Fruit fly (Drosophila melanogaster): ENCODE measurements around the gene CG10357.

CG10357 gene

dm6 chr3L:3624876-3625275 lies 9.7 kb downstream of the CG10357 start (continued):
- no peak for TF ChIP-seq cato (GFP tag; optimal IDR thresholded peaks at IDR 0.05; ENCODE audit: borderline replicate concordance)
- TF ChIP-seq Side (GFP tag; optimal IDR thresholded peaks at IDR 0.05), result no peak
- no peak for TF ChIP-seq CG3163 (GFP tag; optimal IDR thresholded peaks at IDR 0.05)
- no peak for TF ChIP-seq Oaz (GFP tag; IDR thresholded peaks at IDR 0.05)
- no peak for TF ChIP-seq CG9817 (tag; optimal IDR thresholded peaks at IDR 0.05)
- peak; percentile 13 for TF ChIP-seq scrt (GFP tag; optimal IDR thresholded peaks at IDR 0.05)
- 0 out of 3 replicates have a peak, but pooled peaks have one; percentile 38 for TF ChIP-seq CG2199 (GFP tag; IDR thresholded peaks at IDR 0.05)
- no peak for TF ChIP-seq maf-S (GFP tag; optimal IDR thresholded peaks at IDR 0.05)
- TF ChIP-seq nom (GFP tag; optimal IDR thresholded peaks at IDR 0.05), result peak; percentile 47
- TF ChIP-seq nerfin-2 (GFP tag; IDR thresholded peaks at IDR 0.05; ENCODE audit: partially characterized antibody), result no peak
- no peak for TF ChIP-seq CG9609 (GFP tag; optimal IDR thresholded peaks at IDR 0.05)
- no peak for TF ChIP-seq CG30403 (GFP tag; optimal IDR thresholded peaks at IDR 0.05)
- TF ChIP-seq toy (GFP tag; IDR thresholded peaks at IDR 0.05), result no peak
- no peak for TF ChIP-seq CG18764 (GFP tag; optimal IDR thresholded peaks at IDR 0.05)
- TF ChIP-seq oc (tag; optimal IDR thresholded peaks at IDR 0.05), result no peak
- no peak for TF ChIP-seq kni (GFP tag; optimal IDR thresholded peaks at IDR 0.05)
- no peak for TF ChIP-seq Xrp1 (GFP tag; IDR thresholded peaks at IDR 0.05)
- TF ChIP-seq CG15601 (tag; optimal IDR thresholded peaks at IDR 0.05), result no peak
- no peak for TF ChIP-seq Hsf (GFP tag; optimal IDR thresholded peaks at IDR 0.05)
- TF ChIP-seq Nf-YB (GFP tag; optimal IDR thresholded peaks at IDR 0.05), result peak; percentile 98
- no peak for TF ChIP-seq CG12744 (GFP tag; optimal IDR thresholded peaks at IDR 0.05)
- TF ChIP-seq dan (GFP tag; IDR thresholded peaks at IDR 0.05), result no peak
- TF ChIP-seq Antp (GFP tag; optimal IDR thresholded peaks at IDR 0.05), result no peak
- peak; percentile 66 for TF ChIP-seq Jarid2 (GFP tag; optimal IDR thresholded peaks at IDR 0.05)
- TF ChIP-seq CG3995 (GFP tag; optimal IDR thresholded peaks at IDR 0.05), result no peak
- no peak for TF ChIP-seq Dad (GFP tag; optimal IDR thresholded peaks at IDR 0.05)
- TF ChIP-seq HLH3B (GFP tag; IDR thresholded peaks at IDR 0.05), result no peak
- TF ChIP-seq Lpt (GFP tag; optimal IDR thresholded peaks at IDR 0.05), result no peak
- TF ChIP-seq CG4404 (GFP tag; IDR thresholded peaks at IDR 0.05), result no peak
- no peak for TF ChIP-seq CG7556 (GFP tag; optimal IDR thresholded peaks at IDR 0.05)
- no peak for TF ChIP-seq gfzf (GFP tag; optimal IDR thresholded peaks at IDR 0.05)
- 0 out of 2 replicates have a peak, but pooled peaks have one; percentile 31 for TF ChIP-seq bbx (GFP tag; IDR thresholded peaks at IDR 0.05; ENCODE audit: partially characterized antibody)
- TF ChIP-seq tll (GFP tag; optimal IDR thresholded peaks at IDR 0.05), result no peak
- peak; percentile 40; the same call in 1 of the 3 replicates for TF ChIP-seq Opbp (GFP tag; IDR thresholded peaks at IDR 0.05; ENCODE audit: partially characterized antibody)
- no peak for TF ChIP-seq CG42726 (GFP tag; IDR thresholded peaks at IDR 0.05; ENCODE audit: partially characterized antibody)
- TF ChIP-seq H15 (GFP tag; IDR thresholded peaks at IDR 0.05), result no peak
- TF ChIP-seq Optix (GFP tag; IDR thresholded peaks at IDR 0.05), result no peak
- no peak for TF ChIP-seq wdn (GFP tag; IDR thresholded peaks at IDR 0.05)
- TF ChIP-seq nmo (GFP tag; optimal IDR thresholded peaks at IDR 0.05), result no peak
- TF ChIP-seq CG8478 (optimal IDR thresholded peaks at IDR 0.05), result no peak
- no peak for TF ChIP-seq CG31224 (GFP tag; IDR thresholded peaks at IDR 0.05)
- TF ChIP-seq Hmx (GFP tag; optimal IDR thresholded peaks at IDR 0.05), result no peak
- peak; percentile 79 for TF ChIP-seq Med (GFP tag)
- no peak for TF ChIP-seq odd (GFP tag; optimal IDR thresholded peaks at IDR 0.05)
- no peak for TF ChIP-seq dati (GFP tag; IDR thresholded peaks at IDR 0.05)
- TF ChIP-seq CG15479 (GFP tag; optimal IDR thresholded peaks at IDR 0.05), result peak; percentile 56
- TF ChIP-seq psq (GFP tag; optimal IDR thresholded peaks at IDR 0.05), result no peak
- no peak; the same call in 1 of the 2 replicates for TF ChIP-seq Bgb (GFP tag; IDR thresholded peaks at IDR 0.05; ENCODE audit: partially characterized antibody)
- TF ChIP-seq dysf (GFP tag; IDR thresholded peaks at IDR 0.05), result no peak
- no peak for TF ChIP-seq CG6854 (GFP tag; optimal IDR thresholded peaks at IDR 0.05)
- TF ChIP-seq Hr3 (GFP tag; optimal IDR thresholded peaks at IDR 0.05), result no peak
- no peak for TF ChIP-seq CG6654 (GFP tag; optimal IDR thresholded peaks at IDR 0.05)

Data from whole organism, embryonic.